Worm (Caenorhabditis elegans) whole organism, mixed stage, embryonic: ENCODE results near the gene C01G10.6.

Experiments used
- M03D4.4 ChIP-seq: sonication (generic microtip); optimal IDR thresholded peaks from 2 replicates; lab custom pipeline; 2017; ENCODE audit warnings: mild to moderate bottlenecking, missing genetic modification characterization, missing compliant biosample characterization
- bed-3 ChIP-seq: fragments of 200-800 bp; sonication (Bioruptor generic); optimal IDR thresholded peaks from 3 replicates; lab custom pipeline; 2018; ENCODE audit warnings: mild to moderate bottlenecking, missing genetic modification characterization, moderate library complexity, missing compliant biosample characterization
- blmp-1 ChIP-seq: fragments of 150-350 bp; optimal IDR thresholded peaks from 2 replicates; lab custom pipeline; 2014; ENCODE audit warnings: missing biosample characterization, missing genetic modification characterization
- ceh-39 ChIP-seq: fragments of 150-350 bp; optimal IDR thresholded peaks from 2 replicates; lab custom pipeline; 2014; ENCODE audit warnings: missing biosample characterization, missing genetic modification characterization
- ceh-43 ChIP-seq: fragments of 200-800 bp; sonication (Bioruptor generic); optimal IDR thresholded peaks from 2 replicates; lab custom pipeline; 2018; ENCODE audit warnings: mild to moderate bottlenecking, missing genetic modification characterization, moderate library complexity, missing compliant biosample characterization
- ceh-83 ChIP-seq: fragments of 200-800 bp; sonication (Bioruptor generic); optimal IDR thresholded peaks from 2 replicates; lab custom pipeline; 2018; ENCODE audit warnings: mild to moderate bottlenecking, missing genetic modification characterization, missing compliant biosample characterization
- ces-1 ChIP-seq: fragments of 150-350 bp; optimal IDR thresholded peaks from 2 replicates; lab custom pipeline; 2014; ENCODE audit warnings: missing biosample characterization, missing genetic modification reagents, missing genetic modification characterization
- cnd-1 ChIP-seq: fragments of 200-800 bp; sonication (Bioruptor generic); optimal IDR thresholded peaks from 2 replicates; lab custom pipeline; 2018; ENCODE audit warnings: mild to moderate bottlenecking, missing genetic modification characterization, missing compliant biosample characterization
- drap-1 ChIP-seq: fragments of 200-800 bp; sonication (Bioruptor generic); optimal IDR thresholded peaks from 3 replicates; lab custom pipeline; 2018; ENCODE audit warnings: mild to moderate bottlenecking, missing genetic modification characterization, missing compliant biosample characterization
- elt-1 ChIP-seq: sonication (generic microtip); optimal IDR thresholded peaks from 2 replicates; lab custom pipeline; 2017; ENCODE audit warnings: missing genetic modification characterization, mild to moderate bottlenecking, missing compliant biosample characterization, antibody characterized with exemption, moderate library complexity, borderline replicate concordance; ENCODE audit not compliant: insufficient read depth
- elt-3 ChIP-seq: fragments of 150-350 bp; optimal IDR thresholded peaks from 2 replicates; lab custom pipeline; 2014; ENCODE audit warnings: missing biosample characterization, missing genetic modification characterization
- flh-1 ChIP-seq: fragments of 200-800 bp; sonication (Bioruptor generic); optimal IDR thresholded peaks from 2 replicates; lab custom pipeline; 2018; ENCODE audit warnings: mild to moderate bottlenecking, missing genetic modification characterization, moderate library complexity, missing compliant biosample characterization
- ham-2 ChIP-seq: fragments of 200-800 bp; sonication (Bioruptor generic); optimal IDR thresholded peaks from 2 replicates; lab custom pipeline; 2018; ENCODE audit warnings: mild to moderate bottlenecking, missing genetic modification characterization, missing compliant biosample characterization
- hlh-1 ChIP-seq: fragments of 150-350 bp; optimal IDR thresholded peaks from 2 replicates; lab custom pipeline; 2014; ENCODE audit warnings: missing biosample characterization, missing genetic modification reagents, missing genetic modification characterization
- lin-13 ChIP-seq: fragments of 150-350 bp; optimal IDR thresholded peaks from 2 replicates; lab custom pipeline; 2014; ENCODE audit warnings: missing biosample characterization, missing genetic modification characterization
- lin-32 ChIP-seq: fragments of 200-800 bp; sonication (Bioruptor generic); optimal IDR thresholded peaks from 2 replicates; lab custom pipeline; 2018; ENCODE audit warnings: mild to moderate bottlenecking, missing genetic modification characterization, missing compliant biosample characterization
- lsy-2 ChIP-seq: fragments of 150-350 bp; optimal IDR thresholded peaks from 2 replicates; lab custom pipeline; 2014; ENCODE audit warnings: missing biosample characterization, missing genetic modification characterization
- mab-5 ChIP-seq: fragments of 150-350 bp; optimal IDR thresholded peaks from 2 replicates; lab custom pipeline; 2014; ENCODE audit warnings: missing biosample characterization, missing genetic modification characterization
- mep-1 ChIP-seq: fragments of 150-350 bp; optimal IDR thresholded peaks from 2 replicates; lab custom pipeline; 2017; ENCODE audit warnings: missing biosample characterization, missing genetic modification reagents, missing genetic modification characterization, inconsistent platforms
- mls-2 ChIP-seq: sonication (generic microtip); optimal IDR thresholded peaks from 2 replicates; lab custom pipeline; 2016; ENCODE audit warnings: mild to moderate bottlenecking, missing genetic modification characterization, moderate library complexity, missing compliant biosample characterization
- nhr-12 ChIP-seq: fragments of 150-350 bp; optimal IDR thresholded peaks from 2 replicates; lab custom pipeline; 2014; ENCODE audit warnings: missing biosample characterization, missing genetic modification characterization
- nhr-2 ChIP-seq: fragments of 150-350 bp; optimal IDR thresholded peaks from 2 replicates; lab custom pipeline; 2014; ENCODE audit warnings: missing biosample characterization, missing genetic modification characterization
- nhr-237 ChIP-seq: fragments of 150-350 bp; optimal IDR thresholded peaks from 2 replicates; lab custom pipeline; 2014; ENCODE audit warnings: missing biosample characterization, missing genetic modification characterization
- nhr-28 ChIP-seq: fragments of 150-350 bp; optimal IDR thresholded peaks from 2 replicates; lab custom pipeline; 2014; ENCODE audit warnings: missing biosample characterization, missing genetic modification characterization
- nhr-76 ChIP-seq: sonication (generic microtip); optimal IDR thresholded peaks from 2 replicates; lab custom pipeline; 2017; ENCODE audit warnings: missing biosample characterization, missing genetic modification characterization
- pha-4 ChIP-seq: fragments of 150-350 bp; optimal IDR thresholded peaks from 2 replicates; lab custom pipeline; 2018; ENCODE audit warnings: missing biosample characterization, missing genetic modification reagents, missing genetic modification characterization
- sem-2 ChIP-seq: fragments of 200-800 bp; sonication (Bioruptor generic); optimal IDR thresholded peaks from 2 replicates; lab custom pipeline; 2018; ENCODE audit warnings: mild to moderate bottlenecking, missing genetic modification characterization, missing compliant biosample characterization
- snpc-4 ChIP-seq: fragments of 150-350 bp; optimal IDR thresholded peaks from 2 replicates; lab custom pipeline; 2014; ENCODE audit warnings: missing biosample characterization, missing genetic modification characterization
- sptf-1 ChIP-seq: sonication (generic microtip); optimal IDR thresholded peaks from 2 replicates; lab custom pipeline; 2017; ENCODE audit warnings: mild to moderate bottlenecking, missing genetic modification characterization, moderate library complexity, missing compliant biosample characterization
- tbx-8 ChIP-seq: fragments of 200-800 bp; sonication (Bioruptor generic); optimal IDR thresholded peaks from 2 replicates; lab custom pipeline; 2018; ENCODE audit warnings: mild to moderate bottlenecking, missing genetic modification characterization, moderate library complexity, missing compliant biosample characterization
- unc-120 ChIP-seq: sonication (generic microtip); optimal IDR thresholded peaks from 2 replicates; lab custom pipeline; 2017; ENCODE audit warnings: missing genetic modification characterization, missing compliant biosample characterization; ENCODE audit not compliant: poor library complexity, severe bottlenecking
- unc-39 ChIP-seq: fragments of 150-350 bp; optimal IDR thresholded peaks from 2 replicates; lab custom pipeline; 2014; ENCODE audit warnings: missing biosample characterization, missing genetic modification characterization
- unc-62 ChIP-seq: fragments of 150-350 bp; optimal IDR thresholded peaks from 2 replicates; lab custom pipeline; 2014; ENCODE audit warnings: missing biosample characterization, missing genetic modification reagents, missing genetic modification characterization
- zip-8 ChIP-seq: fragments of 150-350 bp; optimal IDR thresholded peaks from 2 replicates; lab custom pipeline; 2014; ENCODE audit warnings: missing biosample characterization, missing genetic modification characterization
- ztf-11 ChIP-seq: fragments of 150-350 bp; optimal IDR thresholded peaks from 2 replicates; lab custom pipeline; 2014; ENCODE audit warnings: missing biosample characterization, missing genetic modification characterization

Gene C01G10.6

ce11 chrV:15068378-15068777 is 19.1 kb upstream of the C01G10.6 start, which contains the start of gene dnj-3:
Gene dnj-3 (plus strand): TSS chrV:15068678.
- TF ChIP-seq nhr-28 (tag; lab: Kevin White, UChicago) (no peak), mab-5 (tag; lab: Kevin White, UChicago) (no peak), M03D4.4 (no peak), unc-120 (tag; lab: Kevin White, UChicago) (no peak), nhr-2 (tag; lab: Kevin White, UChicago) (no peak)

- TF ChIP-seq lsy-2 (tag; lab: Kevin White, UChicago) (peak; percentile 82), unc-120 (tag; lab: Kevin White, UChicago) (no peak), nhr-237 (tag; lab: Kevin White, UChicago) (no peak), ces-1 (GFP tag; lab: Kevin White, UChicago) (peak; percentile 87), elt-3 (tag; lab: Kevin White, UChicago) (no peak)
Measured at ce11 chrV:15069435-15069985, 17.9 kb upstream of the C01G10.6 start.

- peak; percentile 35 for TF ChIP-seq sptf-1 (tag; lab: Kevin White, UChicago)
- peak; percentile 94 for TF ChIP-seq unc-62 (GFP tag; lab: Kevin White, UChicago)
- TF ChIP-seq nhr-2 (tag; lab: Kevin White, UChicago), result peak; percentile 39
- no peak for TF ChIP-seq lin-13 (tag; lab: Kevin White, UChicago)
- TF ChIP-seq ces-1 (GFP tag; lab: Kevin White, UChicago), result peak; percentile 91
- TF ChIP-seq ham-2, result no peak
- no peak for TF ChIP-seq ceh-83
- no peak for TF ChIP-seq nhr-76 (tag; lab: Kevin White, UChicago)
- TF ChIP-seq mls-2 (tag; lab: Kevin White, UChicago), result peak; percentile 57
- TF ChIP-seq bed-3 (GFP tag; lab: Kevin White, UChicago), result no peak
- no peak for TF ChIP-seq ceh-43
- TF ChIP-seq blmp-1, result no peak
- peak; percentile 60 for TF ChIP-seq nhr-237 (tag; lab: Kevin White, UChicago)
- no peak for TF ChIP-seq nhr-28 (tag; lab: Kevin White, UChicago)
- no peak for TF ChIP-seq snpc-4 (tag; lab: Kevin White, UChicago)
- TF ChIP-seq lsy-2 (tag; lab: Kevin White, UChicago), result peak; percentile 52
- no peak for TF ChIP-seq elt-1 (tag; lab: Kevin White, UChicago)
- no peak for TF ChIP-seq unc-39 (tag; lab: Kevin White, UChicago)
- TF ChIP-seq ceh-39, result peak; percentile 65
- TF ChIP-seq pha-4 (tag; lab: Kevin White, UChicago), result peak; percentile 79
- TF ChIP-seq lin-32 (GFP tag; lab: Kevin White, UChicago), result no peak
- no peak for TF ChIP-seq mab-5 (tag; lab: Kevin White, UChicago)
- TF ChIP-seq ztf-11 (tag; lab: Kevin White, UChicago), result no peak
- no peak for TF ChIP-seq flh-1 (GFP tag; lab: Kevin White, UChicago)
- TF ChIP-seq M03D4.4, result no peak
- TF ChIP-seq hlh-1 (tag; lab: Kevin White, UChicago), result peak; percentile 62
- no peak for TF ChIP-seq zip-8
- peak; percentile 99 for TF ChIP-seq unc-120 (tag; lab: Kevin White, UChicago)
- TF ChIP-seq tbx-8 (GFP tag; lab: Kevin White, UChicago), result no peak
- TF ChIP-seq mep-1 (tag; lab: Kevin White, UChicago), result peak; percentile 44
- TF ChIP-seq elt-3 (tag; lab: Kevin White, UChicago), result no peak
- peak; percentile 26 for TF ChIP-seq cnd-1
- TF ChIP-seq drap-1, result peak; percentile 80
- TF ChIP-seq nhr-12, result no peak
- TF ChIP-seq sem-2 (GFP tag; lab: Kevin White, UChicago), result no peak
Measured at ce11 chrV:15071015-15071810, 16.2 kb upstream of the C01G10.6 start, which contains the start of gene unc-76. Gene unc-76 (plus strand): TSS chrV:15071760.
